Worm (Caenorhabditis elegans) whole organism, L1 larva: ENCODE measurements around the gene C14E2.5.

ENCODE experiments used
- C04F5.9 ChIP-seq: sonication (generic microtip); optimal IDR thresholded peaks from 2 replicates; lab custom pipeline; 2016; ENCODE audit warnings: missing genetic modification characterization, missing compliant biosample characterization
- C16A3.4 ChIP-seq: fragments of 150-350 bp; optimal IDR thresholded peaks from 2 replicates; lab custom pipeline; 2014; ENCODE audit warnings: missing biosample characterization, missing genetic modification characterization
- C34B4.2 ChIP-seq: sonication (generic microtip); optimal IDR thresholded peaks from 2 replicates; lab custom pipeline; 2017; ENCODE audit warnings: mild to moderate bottlenecking, missing genetic modification characterization, missing compliant biosample characterization
- F16B12.6 ChIP-seq: fragments of 150-350 bp; optimal IDR thresholded peaks from 2 replicates; lab custom pipeline; 2014; ENCODE audit warnings: missing biosample characterization, missing genetic modification characterization
- Y116A8C.19 ChIP-seq: sonication (generic microtip); optimal IDR thresholded peaks from 2 replicates; lab custom pipeline; 2016; ENCODE audit warnings: missing compliant biosample characterization, missing genetic modification characterization, borderline replicate concordance
- aha-1 ChIP-seq: fragments of 150-350 bp; optimal IDR thresholded peaks from 2 replicates; lab custom pipeline; 2014; ENCODE audit warnings: missing biosample characterization, missing genetic modification characterization
- ama-1 ChIP-seq: fragments of 150-350 bp; optimal IDR thresholded peaks from 2 replicates; lab custom pipeline; 2014
- ceh-82 ChIP-seq, 3 experiments: fragments of 150-350 bp in 1 of 3; sonication (generic microtip) in 2 of 3; optimal IDR thresholded peaks; 2 replicates each; lab custom pipeline; 2014 to 2017; ENCODE audit warnings: missing biosample characterization in 3 of 3, missing genetic modification characterization in 3 of 3
- ceh-88 ChIP-seq: fragments of 200-800 bp; sonication (Bioruptor generic); IDR thresholded peaks from 2 replicates; pipeline ENCODE4 v1.3.6; 2022; ENCODE audit warnings: missing genetic modification characterization, missing compliant biosample characterization
- dpl-1 ChIP-seq, 3 experiments: fragments of 150-350 bp in 2 of 3; sonication (generic microtip) in 1 of 3; optimal IDR thresholded peaks; 2 replicates each; lab custom pipeline; 2014 to 2017; ENCODE audit warnings: missing biosample characterization in 3 of 3, missing genetic modification characterization in 3 of 3, missing genetic modification reagents in 3 of 3
- dsc-1 ChIP-seq: sonication (generic microtip); optimal IDR thresholded peaks from 2 replicates; lab custom pipeline; 2016; ENCODE audit warnings: mild to moderate bottlenecking, missing genetic modification characterization, missing compliant biosample characterization
- efl-1 ChIP-seq, 4 experiments: fragments of 150-350 bp; optimal IDR thresholded peaks in 3 of 4; peaks in 1 of 4; 1 replicate in 1 of 4; 2 replicates in 3 of 4; lab custom pipeline; 2014; ENCODE audit warnings: missing biosample characterization in 2 of 4, missing genetic modification characterization in 2 of 4, missing genetic modification reagents in 2 of 4
- egl-13 ChIP-seq: sonication (generic microtip); optimal IDR thresholded peaks from 2 replicates; lab custom pipeline; 2016; ENCODE audit warnings: missing genotype, missing genetic modification reagents, missing genetic modification characterization, missing compliant biosample characterization
- egl-27 ChIP-seq, 2 experiments: fragments of 150-350 bp in 1 of 2; sonication (generic microtip); optimal IDR thresholded peaks; 3 replicates each; lab custom pipeline; 2017 to 2018; ENCODE audit warnings: missing biosample characterization in 2 of 2, missing genetic modification characterization in 2 of 2, missing genetic modification reagents in 2 of 2
- elt-2 ChIP-seq: sonication (generic microtip); optimal IDR thresholded peaks from 2 replicates; lab custom pipeline; 2016; ENCODE audit warnings: missing genetic modification characterization, mild to moderate bottlenecking, inconsistent platforms, missing compliant biosample characterization, missing genetic modification reagents
- elt-3 ChIP-seq, 6 experiments: fragments of 150-350 bp in 1 of 6; sonication (generic microtip); optimal IDR thresholded peaks; 2 replicates each; lab custom pipeline; 2017 to 2018; ENCODE audit warnings: missing biosample characterization in 6 of 6, missing genetic modification characterization in 6 of 6, inconsistent platforms in 1 of 6
- fkh-10 ChIP-seq: sonication (generic microtip); optimal IDR thresholded peaks from 2 replicates; lab custom pipeline; 2017; ENCODE audit warnings: missing biosample characterization, missing genetic modification reagents, missing genetic modification characterization
- fkh-8 ChIP-seq: sonication (generic microtip); optimal IDR thresholded peaks from 2 replicates; lab custom pipeline; 2016; ENCODE audit warnings: mild to moderate bottlenecking, missing genetic modification characterization, missing compliant biosample characterization
- fos-1 ChIP-seq: fragments of 150-350 bp; optimal IDR thresholded peaks from 2 replicates; lab custom pipeline; 2014; ENCODE audit warnings: missing biosample characterization, missing genetic modification characterization
- grh-1 ChIP-seq: fragments of 200-800 bp; sonication (Bioruptor generic); IDR thresholded peaks from 2 replicates; pipeline ENCODE4 v1.3.6; 2022; ENCODE audit warnings: missing genetic modification reagents, missing genetic modification characterization, missing compliant biosample characterization
- isw-1 ChIP-seq: fragments of 200-800 bp; sonication (Bioruptor generic); IDR thresholded peaks from 2 replicates; pipeline ENCODE4 v1.3.6; 2022; ENCODE audit warnings: missing genetic modification characterization, missing compliant biosample characterization
- lin-13 ChIP-seq: fragments of 150-350 bp; optimal IDR thresholded peaks from 2 replicates; lab custom pipeline; 2014; ENCODE audit warnings: missing biosample characterization, missing genetic modification reagents, missing genetic modification characterization
- lin-14 ChIP-seq: fragments of 200-800 bp; sonication (Bioruptor generic); optimal IDR thresholded peaks from 2 replicates; lab custom pipeline; 2018; ENCODE audit warnings: mild to moderate bottlenecking, missing genetic modification characterization, moderate library complexity, missing compliant biosample characterization
- lin-35 ChIP-seq, 2 experiments: fragments of 150-350 bp; optimal IDR thresholded peaks; 2 replicates each; lab custom pipeline; 2014; ENCODE audit warnings: missing biosample characterization in 2 of 2, missing genetic modification characterization in 2 of 2, missing genetic modification reagents in 2 of 2
- lsy-2 ChIP-seq, 2 experiments: fragments of 150-350 bp; optimal IDR thresholded peaks; 2 replicates each; lab custom pipeline; 2014; ENCODE audit warnings: missing biosample characterization in 2 of 2, missing genetic modification characterization in 2 of 2
- mab-9 ChIP-seq: fragments of 200-800 bp; sonication (Bioruptor generic); IDR thresholded peaks from 2 replicates; pipeline ENCODE4 v1.3.6; 2022; ENCODE audit warnings: missing genetic modification reagents, missing genetic modification characterization, missing compliant biosample characterization
- mdl-1 ChIP-seq, 2 experiments: fragments of 150-350 bp; optimal IDR thresholded peaks; 2 replicates each; lab custom pipeline; 2014 to 2017; ENCODE audit warnings: missing biosample characterization in 2 of 2, missing genetic modification characterization in 2 of 2, inconsistent platforms in 1 of 2
- nhr-19 ChIP-seq: fragments of 200-800 bp; sonication (Bioruptor generic); conservative IDR thresholded peaks from 2 replicates; pipeline ENCODE4 v1.3.6; 2022; ENCODE audit warnings: missing genetic modification characterization, missing compliant biosample characterization
- nhr-20 ChIP-seq: sonication (generic microtip); optimal IDR thresholded peaks from 2 replicates; lab custom pipeline; 2016; ENCODE audit warnings: mild to moderate bottlenecking, missing genetic modification characterization, missing compliant biosample characterization
- nhr-47 ChIP-seq: sonication (generic microtip); optimal IDR thresholded peaks from 2 replicates; lab custom pipeline; 2016; ENCODE audit warnings: mild to moderate bottlenecking, missing genetic modification characterization, moderate library complexity, missing compliant biosample characterization
- nhr-71 ChIP-seq: sonication (generic microtip); optimal IDR thresholded peaks from 2 replicates; lab custom pipeline; 2016; ENCODE audit warnings: mild to moderate bottlenecking, missing genetic modification characterization, moderate library complexity, missing compliant biosample characterization
- nhr-76 ChIP-seq: sonication (generic microtip); optimal IDR thresholded peaks from 2 replicates; lab custom pipeline; 2017; ENCODE audit warnings: missing biosample characterization, missing genetic modification characterization
- nhr-77 ChIP-seq: fragments of 150-350 bp; optimal IDR thresholded peaks from 2 replicates; lab custom pipeline; 2014; ENCODE audit warnings: missing biosample characterization, missing genetic modification characterization
- nhr-90 ChIP-seq: sonication (generic microtip); optimal IDR thresholded peaks from 2 replicates; lab custom pipeline; 2016; ENCODE audit warnings: mild to moderate bottlenecking, missing genetic modification characterization, missing compliant biosample characterization; ENCODE audit not compliant: poor library complexity
- pax-3 ChIP-seq: fragments of 200-800 bp; sonication (Bioruptor generic); optimal IDR thresholded peaks from 2 replicates; lab custom pipeline; 2018; ENCODE audit warnings: mild to moderate bottlenecking, missing genetic modification characterization, moderate library complexity, missing compliant biosample characterization
- rnt-1 ChIP-seq: sonication (generic microtip); optimal IDR thresholded peaks from 2 replicates; lab custom pipeline; 2016; ENCODE audit warnings: mild to moderate bottlenecking, missing genetic modification characterization, moderate library complexity, missing compliant biosample characterization
- skn-1 ChIP-seq: fragments of 150-350 bp; optimal IDR thresholded peaks from 2 replicates; lab custom pipeline; 2014; ENCODE audit warnings: missing biosample characterization, missing genetic modification characterization
- snpc-4 ChIP-seq: fragments of 150-350 bp; optimal IDR thresholded peaks from 2 replicates; lab custom pipeline; 2014; ENCODE audit warnings: missing biosample characterization, missing genetic modification characterization
- snu-23 ChIP-seq: sonication (generic microtip); optimal IDR thresholded peaks from 2 replicates; lab custom pipeline; 2016; ENCODE audit warnings: missing genetic modification characterization, missing compliant biosample characterization
- sox-4 ChIP-seq: sonication (generic microtip); optimal IDR thresholded peaks from 2 replicates; lab custom pipeline; 2016; ENCODE audit warnings: missing genetic modification characterization, missing compliant biosample characterization
- sup-37 ChIP-seq: fragments of 200-800 bp; sonication (Bioruptor generic); optimal IDR thresholded peaks from 2 replicates; lab custom pipeline; 2018; ENCODE audit warnings: mild to moderate bottlenecking, missing genetic modification characterization, missing compliant biosample characterization
- swsn-7 ChIP-seq: sonication (generic microtip); optimal IDR thresholded peaks from 2 replicates; lab custom pipeline; 2016; ENCODE audit warnings: missing genetic modification characterization, missing compliant biosample characterization
- tbx-2 ChIP-seq: sonication (generic microtip); optimal IDR thresholded peaks from 2 replicates; lab custom pipeline; 2016; ENCODE audit warnings: missing genetic modification characterization, missing compliant biosample characterization
- unc-62 ChIP-seq: fragments of 150-350 bp; optimal IDR thresholded peaks from 2 replicates; lab custom pipeline; 2014; ENCODE audit warnings: missing biosample characterization, missing genetic modification reagents, missing genetic modification characterization
- unc-86 ChIP-seq: sonication (generic microtip); optimal IDR thresholded peaks from 2 replicates; lab custom pipeline; 2016; ENCODE audit warnings: missing genetic modification characterization, missing compliant biosample characterization
- vab-15 ChIP-seq: sonication (generic microtip); optimal IDR thresholded peaks from 2 replicates; lab custom pipeline; 2017; ENCODE audit warnings: missing genotype, mild to moderate bottlenecking, missing genetic modification characterization, missing compliant biosample characterization
- xbp-1 ChIP-seq: sonication (generic microtip); optimal IDR thresholded peaks from 2 replicates; lab custom pipeline; 2016; ENCODE audit warnings: missing genetic modification characterization, missing compliant biosample characterization
- zag-1 ChIP-seq: fragments of 150-350 bp; optimal IDR thresholded peaks from 2 replicates; lab custom pipeline; 2014; ENCODE audit warnings: missing biosample characterization, missing genetic modification characterization
- ztf-11 ChIP-seq, 2 experiments: sonication (generic microtip); optimal IDR thresholded peaks; 2 replicates each; lab custom pipeline; 2016 to 2017; ENCODE audit warnings: missing genetic modification characterization in 2 of 2, missing biosample characterization in 1 of 2, missing compliant biosample characterization in 1 of 2
- ztf-4 ChIP-seq: fragments of 150-350 bp; optimal IDR thresholded peaks from 2 replicates; lab custom pipeline; 2014; ENCODE audit warnings: missing biosample characterization, missing genetic modification characterization

Gene C14E2.5

DNA sequence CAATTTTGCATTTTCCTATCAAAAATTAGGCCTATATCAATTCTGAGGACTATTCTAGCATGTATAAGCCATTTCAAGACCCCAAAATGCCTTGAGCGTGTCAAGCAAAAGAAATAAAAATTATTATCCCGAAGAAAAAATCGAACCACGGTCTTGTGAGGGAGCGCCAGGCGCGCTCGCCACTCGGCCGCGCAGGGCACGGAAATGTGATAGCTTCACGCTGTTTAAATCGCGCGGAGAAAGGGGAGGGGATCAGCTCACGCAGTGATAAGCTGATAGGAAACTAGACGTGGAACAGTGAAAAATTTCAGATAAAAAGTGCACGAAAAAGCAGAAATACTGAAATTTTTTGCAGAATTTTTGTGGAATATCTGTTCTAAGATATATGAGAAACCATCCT lies 12.6 kb upstream of the C14E2.5 start:
- TF ChIP-seq ama-1 (no peak), F16B12.6 (tag; lab: Kevin White, UChicago) (no peak), fos-1 (tag; lab: Kevin White, UChicago) (no peak), C16A3.4 (tag; lab: Kevin White, UChicago) (peak; percentile 35), elt-2 (peak; percentile 32), lin-35 (GFP tag; optimal IDR thresholded peaks at IDR 0.05; lab: Kevin White, UChicago) (peak in 1 of 2 experiments; percentile 64), snu-23 (GFP tag; lab: Kevin White, UChicago) (peak; percentile 63), sup-37 (GFP tag; lab: Kevin White, UChicago) (no peak), nhr-76 (tag; lab: Kevin White, UChicago) (no peak), zag-1 (tag; lab: Kevin White, UChicago) (no peak), nhr-19 (peak; percentile 63), egl-13 (peak; percentile 11), skn-1 (peak; percentile 73), pax-3 (peak; percentile 51), dpl-1 (GFP tag; optimal IDR thresholded peaks at IDR 0.05; lab: Kevin White, UChicago) (peak in 2 of 3 experiments; percentile 11 to 15), rnt-1 (tag; lab: Kevin White, UChicago) (peak; percentile 68), ceh-82 (tag; optimal IDR thresholded peaks at IDR 0.05; lab: Kevin White, UChicago) (peak in 2 of 3 experiments; percentile 40 to 56), Y116A8C.19 (tag; lab: Kevin White, UChicago) (no peak), unc-86 (tag; lab: Kevin White, UChicago) (no peak), C04F5.9 (tag; lab: Kevin White, UChicago) (no peak), isw-1 (GFP tag; lab: Robert Waterston, UW) (no peak), tbx-2 (tag; lab: Kevin White, UChicago) (peak; percentile 25), mdl-1 (tag; optimal IDR thresholded peaks at IDR 0.05; lab: Kevin White, UChicago) (peak in 1 of 2 experiments; percentile 15), grh-1 (GFP tag; lab: Robert Waterston, UW) (no peak), snpc-4 (tag; lab: Kevin White, UChicago) (peak; percentile 22), dsc-1 (peak; percentile 57), vab-15 (tag; lab: Kevin White, UChicago) (no peak), egl-27 (tag; optimal IDR thresholded peaks at IDR 0.05; lab: Kevin White, UChicago) (no peak), C34B4.2 (tag; lab: Kevin White, UChicago) (no peak), swsn-7 (tag; lab: Kevin White, UChicago) (peak; percentile 45), mab-9 (GFP tag; lab: Robert Waterston, UW) (no peak), lsy-2 (tag; optimal IDR thresholded peaks at IDR 0.05; lab: Kevin White, UChicago) (peak in 1 of 2 experiments; percentile 16), fkh-8 (tag; lab: Kevin White, UChicago) (peak; percentile 55), lin-14 (GFP tag; lab: Kevin White, UChicago) (no peak), nhr-47 (tag; lab: Kevin White, UChicago) (peak; percentile 73), aha-1 (no peak), nhr-71 (peak; percentile 62), elt-3 (tag; optimal IDR thresholded peaks at IDR 0.05; lab: Kevin White, UChicago) (peak in 1 of 6 experiments; percentile 22), nhr-77 (tag; lab: Kevin White, UChicago) (no peak), nhr-90 (tag; lab: Kevin White, UChicago) (peak; percentile 67), sox-4 (peak; percentile 6), xbp-1 (tag; lab: Kevin White, UChicago) (peak; percentile 6), ztf-11 (tag; optimal IDR thresholded peaks at IDR 0.05; lab: Kevin White, UChicago) (peak in 1 of 2 experiments; percentile 36), efl-1 (optimal IDR thresholded peaks at IDR 0.05; lab: Kevin White, UChicago) (peak in 1 of 2 experiments; percentile 21), efl-1 (GFP tag; optimal IDR thresholded peaks at IDR 0.05 in 1 of 2; lab: Kevin White, UChicago) (no peak), ceh-88 (GFP tag; lab: Robert Waterston, UW) (no peak), lin-13 (no peak), unc-62 (no peak), nhr-20 (tag; lab: Kevin White, UChicago) (peak; percentile 40), ztf-4 (tag; lab: Kevin White, UChicago) (no peak), fkh-10 (GFP tag; lab: Kevin White, UChicago) (no peak)
